Fruit fly (Drosophila melanogaster) whole organism, pupa: ENCODE data around the gene CG6051.

ENCODE experiments used
- CG10348 ChIP-seq: fragments of 200-800 bp; sonication (Bioruptor generic); IDR thresholded peaks from 2 replicates; pipeline ENCODE4 v1.3.6; 2022; ENCODE audit warnings: missing biosample characterization, missing genetic modification characterization
- CG12605 ChIP-seq: fragments of 200-800 bp; sonication (Bioruptor generic); IDR thresholded peaks from 2 replicates; pipeline ENCODE4 v1.3.6; 2022; ENCODE audit warnings: missing biosample characterization, missing genetic modification characterization
- CG32121 ChIP-seq: fragments of 200-800 bp; sonication (Bioruptor generic); IDR thresholded peaks from 2 replicates; pipeline ENCODE4 v1.3.6; 2022; ENCODE audit warnings: missing biosample characterization, missing genetic modification characterization
- CG4496 ChIP-seq: fragments of 200-800 bp; sonication (Bioruptor generic); IDR thresholded peaks from 3 replicates; pipeline ENCODE4 v1.3.6; 2022; ENCODE audit warnings: missing biosample characterization, missing genetic modification characterization
- CG8301 ChIP-seq: fragments of 200-800 bp; sonication (Bioruptor generic); optimal IDR thresholded peaks from 2 replicates; lab custom pipeline; 2018; ENCODE audit warnings: missing biosample characterization, mild to moderate bottlenecking, missing genetic modification characterization
- EcR ChIP-seq: fragments of 200-800 bp; sonication (Bioruptor generic); optimal IDR thresholded peaks from 3 replicates; lab custom pipeline; 2019; ENCODE audit warnings: missing biosample characterization, missing genetic modification characterization, mild to moderate bottlenecking, moderate library complexity, missing genetic modification reagents
- Pif1A ChIP-seq: fragments of 200-800 bp; sonication (Bioruptor generic); optimal IDR thresholded peaks from 3 replicates; lab custom pipeline; 2016; ENCODE audit warnings: missing biosample characterization, missing genetic modification characterization
- fd96Ca ChIP-seq: fragments of 200-800 bp; sonication (Bioruptor generic); IDR thresholded peaks from 3 replicates; pipeline ENCODE4 v1.3.6; 2022; ENCODE audit warnings: missing biosample characterization, missing genetic modification characterization
- rn ChIP-seq: fragments of 200-800 bp; sonication (Bioruptor generic); IDR thresholded peaks from 2 replicates; pipeline ENCODE4 v1.3.6; 2022; ENCODE audit warnings: missing biosample characterization, missing genetic modification characterization

- no peak for TF ChIP-seq Pif1A (GFP tag; lab: Kevin White, UChicago)
- TF ChIP-seq CG8301 = no peak
- TF ChIP-seq CG4496 (GFP tag; lab: Robert Waterston, UW) = no peak
- no peak for TF ChIP-seq EcR (GFP tag; lab: Kevin White, UChicago)
- no peak for TF ChIP-seq fd96Ca (GFP tag; lab: Robert Waterston, UW)
- no peak for TF ChIP-seq CG32121 (GFP tag; lab: Robert Waterston, UW)
- TF ChIP-seq rn (GFP tag; lab: Robert Waterston, UW) = no peak
- no peak for TF ChIP-seq CG10348
- no peak for TF ChIP-seq CG12605 (GFP tag; lab: Robert Waterston, UW)
Measured at dm6 chr3R:27116465-27117092, 34.3 kb downstream of the CG6051 start, which contains the start of the genes CG6066 and CG5880.
